Fruit fly (Drosophila melanogaster) whole organism, embryonic: ENCODE data around the gene Ada1-2.
A peak's percentile ranks its signal among the peaks of the same experiment; 100 is the strongest.

Source experiments
- B-H1 ChIP-seq: fragments of 200-800 bp; sonication (Bioruptor generic); IDR thresholded peaks from 3 replicates; pipeline ENCODE4 v1.3.6; 2022; ENCODE audit warnings: missing biosample characterization, missing genetic modification characterization
- B-H2 ChIP-seq: fragments of 200-800 bp; sonication (Bioruptor generic); optimal IDR thresholded peaks from 2 replicates; lab custom pipeline; 2018; ENCODE audit warnings: missing biosample characterization, mild to moderate bottlenecking, missing genetic modification characterization
- Blimp-1 ChIP-seq: fragments of 200-800 bp; sonication (Bioruptor generic); optimal IDR thresholded peaks from 3 replicates; lab custom pipeline; 2018; ENCODE audit warnings: missing biosample characterization, missing genetic modification characterization, mild to moderate bottlenecking, moderate library complexity, missing genetic modification reagents
- CG10979 ChIP-seq: fragments of 200-800 bp; sonication (Bioruptor generic); optimal IDR thresholded peaks from 2 replicates; lab custom pipeline; 2018; ENCODE audit warnings: missing biosample characterization, mild to moderate bottlenecking, missing genetic modification characterization, moderate library complexity
- CG1233 ChIP-seq: fragments of 200-800 bp; sonication (Bioruptor generic); optimal IDR thresholded peaks from 4 replicates; lab custom pipeline; 2018; ENCODE audit warnings: missing biosample characterization, mild to moderate bottlenecking, missing genetic modification characterization
- CG13424 ChIP-seq: fragments of 200-800 bp; sonication (Bioruptor generic); optimal IDR thresholded peaks from 2 replicates; lab custom pipeline; 2019; ENCODE audit warnings: missing biosample characterization, mild to moderate bottlenecking, missing genetic modification characterization, moderate library complexity
- CG14050 ChIP-seq: fragments of 200-800 bp; sonication (Bioruptor generic); IDR thresholded peaks from 3 replicates; pipeline ENCODE4 v1.3.6; 2022; ENCODE audit warnings: missing biosample characterization, missing genetic modification characterization
- CG14710 ChIP-seq: fragments of 200-800 bp; sonication (Bioruptor generic); optimal IDR thresholded peaks from 3 replicates; lab custom pipeline; 2019; ENCODE audit warnings: missing biosample characterization, mild to moderate bottlenecking, missing genetic modification characterization, moderate library complexity
- CG15073 ChIP-seq: fragments of 200-800 bp; sonication (Bioruptor generic); optimal IDR thresholded peaks from 2 replicates; lab custom pipeline; 2016; ENCODE audit warnings: missing biosample characterization, missing genetic modification characterization
- CG1647 ChIP-seq: fragments of 200-800 bp; sonication (Bioruptor generic); optimal IDR thresholded peaks from 3 replicates; lab custom pipeline; 2016; ENCODE audit warnings: missing biosample characterization, missing genetic modification characterization
- CG16779 ChIP-seq: fragments of 200-800 bp; sonication (Bioruptor generic); IDR thresholded peaks from 2 replicates; pipeline ENCODE4 v1.3.6; 2022; ENCODE audit warnings: missing biosample characterization, missing genetic modification characterization
- CG16863 ChIP-seq: fragments of 200-800 bp; sonication (Bioruptor generic); optimal IDR thresholded peaks from 3 replicates; lab custom pipeline; 2016; ENCODE audit warnings: missing biosample characterization, missing genetic modification characterization
- CG18619 ChIP-seq: fragments of 200-800 bp; sonication (Bioruptor generic); optimal IDR thresholded peaks from 3 replicates; lab custom pipeline; 2017; ENCODE audit warnings: missing biosample characterization, mild to moderate bottlenecking, missing genetic modification characterization
- CG3065 ChIP-seq: fragments of 200-800 bp; sonication (Bioruptor generic); optimal IDR thresholded peaks from 2 replicates; lab custom pipeline; 2016; ENCODE audit warnings: missing biosample characterization, missing genetic modification characterization
- CG31224 ChIP-seq: fragments of 200-800 bp; sonication (Bioruptor generic); IDR thresholded peaks from 2 replicates; pipeline ENCODE4 v1.3.6; 2022; ENCODE audit warnings: missing biosample characterization, missing genetic modification characterization
- CG31365 ChIP-seq: fragments of 200-800 bp; sonication (Bioruptor generic); optimal IDR thresholded peaks from 2 replicates; lab custom pipeline; 2018; ENCODE audit warnings: missing biosample characterization, mild to moderate bottlenecking, missing genetic modification characterization
- CG3726 ChIP-seq: fragments of 200-800 bp; sonication (Bioruptor generic); IDR thresholded peaks from 3 replicates; pipeline ENCODE4, ENCODE4 v1.3.6; 2022; ENCODE audit warnings: missing biosample characterization, missing genetic modification characterization
- CG3838 ChIP-seq: fragments of 200-800 bp; sonication (Bioruptor generic); optimal IDR thresholded peaks from 3 replicates; lab custom pipeline; 2016; ENCODE audit warnings: missing biosample characterization, missing genetic modification characterization
- CG43689 ChIP-seq: fragments of 200-800 bp; sonication (Bioruptor generic); IDR thresholded peaks from 2 replicates; pipeline ENCODE4 v1.3.6; 2022; ENCODE audit warnings: missing biosample characterization, missing genetic modification characterization
- CG5245 ChIP-seq: fragments of 200-800 bp; sonication (Bioruptor generic); optimal IDR thresholded peaks from 3 replicates; lab custom pipeline; 2016; ENCODE audit warnings: missing biosample characterization, missing genetic modification characterization
- CG6813 ChIP-seq: fragments of 200-800 bp; sonication (Bioruptor generic); optimal IDR thresholded peaks from 2 replicates; lab custom pipeline; 2017; ENCODE audit warnings: missing biosample characterization, missing genetic modification characterization, mild to moderate bottlenecking, moderate library complexity, missing genetic modification reagents
- CG7271 ChIP-seq: fragments of 200-800 bp; sonication (Bioruptor generic); optimal IDR thresholded peaks from 2 replicates; lab custom pipeline; 2018; ENCODE audit warnings: missing biosample characterization, mild to moderate bottlenecking, missing genetic modification characterization, moderate library complexity
- CG7556 ChIP-seq: fragments of 200-800 bp; sonication (Bioruptor generic); optimal IDR thresholded peaks from 2 replicates; lab custom pipeline; 2017; ENCODE audit warnings: missing biosample characterization, mild to moderate bottlenecking, missing genetic modification characterization
- CG8478 ChIP-seq: fragments of >200 bp; optimal IDR thresholded peaks from 2 replicates; lab custom pipeline; 2018
- CG8924 ChIP-seq: fragments of 200-800 bp; optimal IDR thresholded peaks from 3 replicates; lab custom pipeline; 2019; ENCODE audit warnings: missing biosample characterization, mild to moderate bottlenecking, missing genetic modification characterization, moderate library complexity
- CTCF ChIP-seq: fragments of 200-800 bp; sonication (Bioruptor generic); optimal IDR thresholded peaks from 2 replicates; lab custom pipeline; 2017; ENCODE audit warnings: missing biosample characterization, mild to moderate bottlenecking, missing genetic modification characterization, moderate library complexity
- Ets97D ChIP-seq: fragments of 200-800 bp; sonication (Bioruptor generic); optimal IDR thresholded peaks from 3 replicates; lab custom pipeline; 2016; ENCODE audit warnings: missing biosample characterization, missing genetic modification characterization
- Fer1 ChIP-seq: fragments of 200-800 bp; sonication (Bioruptor generic); optimal IDR thresholded peaks from 2 replicates; lab custom pipeline; 2017; ENCODE audit warnings: missing biosample characterization, mild to moderate bottlenecking, missing genetic modification characterization
- Fer2 ChIP-seq: fragments of 200-800 bp; sonication (Bioruptor generic); optimal IDR thresholded peaks from 2 replicates; lab custom pipeline; 2018; ENCODE audit warnings: missing biosample characterization, mild to moderate bottlenecking, missing genetic modification characterization, moderate library complexity
- HLH4C ChIP-seq: fragments of 200-800 bp; sonication (Bioruptor generic); IDR thresholded peaks from 3 replicates; pipeline ENCODE4 v1.3.6; 2022; ENCODE audit warnings: missing biosample characterization, missing genetic modification characterization; ENCODE audit not compliant: partially characterized antibody
- Hr39 ChIP-seq: fragments of >200 bp; optimal IDR thresholded peaks from 2 replicates; lab custom pipeline; 2017
- Mad ChIP-seq: fragments of 200-800 bp; sonication (Bioruptor generic); optimal IDR thresholded peaks from 2 replicates; lab custom pipeline; 2016; ENCODE audit warnings: missing biosample characterization, missing genetic modification characterization
- Nf-YB ChIP-seq: fragments of 200-800 bp; sonication (Bioruptor generic); optimal IDR thresholded peaks from 3 replicates; lab custom pipeline; 2019; ENCODE audit warnings: missing biosample characterization, mild to moderate bottlenecking, missing genetic modification characterization, moderate library complexity
- TFAM ChIP-seq: fragments of 200-800 bp; sonication (Bioruptor generic); optimal IDR thresholded peaks from 2 replicates; lab custom pipeline; 2017; ENCODE audit warnings: missing biosample characterization, missing genetic modification characterization, inconsistent platforms
- Trl ChIP-seq, 3 experiments: fragments of >200 bp in 2 of 3; fragments of 200-800 bp in 1 of 3; sonication (Bioruptor generic) in 1 of 3; optimal IDR thresholded peaks; 2 replicates in 1 of 3; 3 replicates in 2 of 3; lab custom pipeline; 2016 to 2017; ENCODE audit warnings: missing biosample characterization in 1 of 3, missing genetic modification characterization in 1 of 3
- croc ChIP-seq: fragments of 200-800 bp; sonication (Bioruptor generic); conservative IDR thresholded peaks from 3 replicates; pipeline ENCODE4 v1.3.6; 2022; ENCODE audit warnings: missing biosample characterization, missing genetic modification characterization
- disco-r ChIP-seq: fragments of 200-800 bp; sonication (Bioruptor generic); optimal IDR thresholded peaks from 2 replicates; lab custom pipeline; 2016; ENCODE audit warnings: missing biosample characterization, missing genetic modification characterization
- gsb ChIP-seq: fragments of 200-800 bp; sonication (Bioruptor generic); IDR thresholded peaks from 2 replicates; pipeline ENCODE4 v1.3.6; 2022; ENCODE audit warnings: missing biosample characterization, missing genetic modification characterization
- ham ChIP-seq: fragments of 200-800 bp; sonication (Bioruptor generic); IDR thresholded peaks from 2 replicates; pipeline ENCODE4 v1.3.6; 2022; ENCODE audit warnings: missing biosample characterization, missing genetic modification characterization
- hbn ChIP-seq: fragments of 200-800 bp; sonication (Bioruptor generic); IDR thresholded peaks from 2 replicates; pipeline ENCODE4 v1.3.6; 2022; ENCODE audit warnings: missing biosample characterization, missing genetic modification characterization; ENCODE audit not compliant: partially characterized antibody
- lilli ChIP-seq: fragments of 200-800 bp; sonication (Bioruptor generic); optimal IDR thresholded peaks from 3 replicates; lab custom pipeline; 2016; ENCODE audit warnings: missing biosample characterization, missing genetic modification characterization
- nerfin-1 ChIP-seq: fragments of 200-800 bp; sonication (Bioruptor generic); optimal IDR thresholded peaks from 3 replicates; lab custom pipeline; 2019; ENCODE audit warnings: missing biosample characterization, mild to moderate bottlenecking, missing genetic modification characterization, moderate library complexity
- nerfin-2 ChIP-seq: fragments of 200-800 bp; sonication (Bioruptor generic); IDR thresholded peaks from 2 replicates; pipeline ENCODE4 v1.3.6; 2022; ENCODE audit warnings: missing biosample characterization, missing genetic modification characterization; ENCODE audit not compliant: partially characterized antibody
- oc ChIP-seq: fragments of 200-800 bp; sonication (Bioruptor generic); optimal IDR thresholded peaks from 2 replicates; lab custom pipeline; 2018; ENCODE audit warnings: missing biosample characterization, mild to moderate bottlenecking, missing genetic modification characterization, moderate library complexity
- prd ChIP-seq, 3 experiments: fragments of >200 bp in 2 of 3; fragments of 200-800 bp in 1 of 3; sonication (Bioruptor generic) in 1 of 3; optimal IDR thresholded peaks in 2 of 3; IDR thresholded peaks in 1 of 3; 2 replicates in 2 of 3; 3 replicates in 1 of 3; pipeline versions ENCODE4 v1.3.6 to Lab custom; 2017 to 2022; ENCODE audit warnings: missing biosample characterization in 1 of 3, missing genetic modification characterization in 1 of 3
- pum ChIP-seq: fragments of 200-800 bp; sonication (Bioruptor generic); optimal IDR thresholded peaks from 2 replicates; lab custom pipeline; 2016; ENCODE audit warnings: missing biosample characterization, missing genetic modification characterization
- slp2 ChIP-seq: fragments of 200-800 bp; sonication (Bioruptor generic); optimal IDR thresholded peaks from 2 replicates; lab custom pipeline; 2016; ENCODE audit warnings: missing biosample characterization, missing genetic modification characterization
- stc ChIP-seq: fragments of 200-800 bp; sonication (Bioruptor generic); IDR thresholded peaks from 2 replicates; pipeline ENCODE4 v1.3.6; 2022; ENCODE audit warnings: missing biosample characterization, missing genetic modification characterization
- tin ChIP-seq: fragments of 200-800 bp; sonication (Bioruptor generic); optimal IDR thresholded peaks from 3 replicates; lab custom pipeline; 2016; ENCODE audit warnings: missing biosample characterization, missing genetic modification characterization
- zf30C ChIP-seq: fragments of 200-800 bp; sonication (Bioruptor generic); optimal IDR thresholded peaks from 3 replicates; lab custom pipeline; 2018; ENCODE audit warnings: missing biosample characterization, mild to moderate bottlenecking, missing genetic modification characterization

Ada1-2 gene

DNA sequence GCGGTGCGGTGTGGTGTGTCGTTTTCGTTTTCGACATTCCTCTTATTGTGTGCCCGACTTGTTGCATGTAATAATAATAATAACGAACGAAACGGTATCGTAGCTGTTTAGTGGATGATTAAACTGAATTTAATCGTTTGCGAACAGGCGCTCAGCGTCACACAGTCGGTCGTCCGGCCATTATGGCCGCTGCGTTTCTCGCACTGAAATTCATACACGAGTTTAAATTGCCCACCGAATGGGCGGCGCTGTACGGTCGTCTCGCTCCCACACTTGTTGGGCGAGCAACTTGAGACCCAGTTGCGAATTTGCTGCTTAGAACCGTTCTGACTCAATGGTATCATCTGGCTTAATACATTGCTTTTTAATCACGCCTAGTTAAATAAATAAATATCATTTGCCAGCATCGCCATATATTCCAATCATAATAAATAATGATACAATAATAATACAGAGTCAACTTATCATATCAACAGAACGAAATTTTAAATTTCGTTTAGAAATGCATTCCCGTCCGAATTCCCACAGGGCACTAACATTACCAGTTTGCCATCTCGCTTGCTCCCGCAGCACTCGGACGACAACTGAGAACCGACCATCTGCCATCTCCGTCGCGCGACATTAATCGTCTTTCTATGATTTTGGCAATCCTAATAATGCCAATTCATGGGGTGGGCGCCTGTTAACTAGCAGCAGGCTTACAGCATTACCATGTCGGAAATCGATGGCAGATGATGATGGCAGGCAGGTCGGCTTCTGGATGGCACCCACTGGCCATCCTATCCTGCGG lies 18.4 kb downstream of the Ada1-2 start (continued):
- TF ChIP-seq CG7556 (GFP tag; lab: Kevin White, UChicago) (peak; percentile 95), CG31224 (GFP tag; lab: Robert Waterston, UW) (no peak), Fer2 (tag; lab: Kevin White, UChicago) (peak; percentile 92), CG3065 (GFP tag; lab: Kevin White, UChicago) (peak; percentile 66), CG31365 (tag; lab: Kevin White, UChicago) (peak; percentile 67), ham (GFP tag; lab: Robert Waterston, UW) (no peak), B-H2 (GFP tag; lab: Kevin White, UChicago) (peak; percentile 93), CG14710 (tag; lab: Kevin White, UChicago) (peak; percentile 86), CG15073 (GFP tag; lab: Kevin White, UChicago) (peak; percentile 36), CG1647 (GFP tag; lab: Kevin White, UChicago) (peak; percentile 80), nerfin-2 (no peak), CG16779 (GFP tag; lab: Robert Waterston, UW) (no peak), CG1233 (GFP tag; lab: Kevin White, UChicago) (peak; percentile 92), gsb (no peak), CG18619 (GFP tag; lab: Kevin White, UChicago) (peak; percentile 94), Ets97D (GFP tag; lab: Kevin White, UChicago) (no peak), CG7271 (tag; lab: Kevin White, UChicago) (peak; percentile 28), Fer1 (GFP tag; lab: Kevin White, UChicago) (peak; percentile 96), TFAM (GFP tag; lab: Kevin White, UChicago) (peak; percentile 8), stc (GFP tag; lab: Robert Waterston, UW) (no peak), oc (tag; lab: Kevin White, UChicago) (no peak), CG10979 (tag; lab: Kevin White, UChicago) (peak; percentile 92), croc (GFP tag; lab: Robert Waterston, UW) (peak; percentile 89), tin (GFP tag; lab: Kevin White, UChicago) (peak; percentile 85), pum (GFP tag; lab: Kevin White, UChicago) (peak; percentile 67), CG6813 (peak; percentile 86), nerfin-1 (tag; lab: Kevin White, UChicago) (peak; percentile 42), lilli (peak; percentile 93), disco-r (GFP tag; lab: Kevin White, UChicago) (peak; percentile 62), prd (optimal IDR thresholded peaks at IDR 0.05; lab: Kevin White, UChicago) (no peak), prd (GFP tag; IDR thresholded peaks at IDR 0.05; lab: Robert Waterston, UW) (no peak), CG3726 (no peak), zf30C (GFP tag; lab: Kevin White, UChicago) (no peak), CG8478 (lab: Kevin White, UChicago) (peak; percentile 92), CG8924 (tag; lab: Kevin White, UChicago) (peak; percentile 93), CG16863 (GFP tag; lab: Kevin White, UChicago) (peak; percentile 74), CG13424 (tag; lab: Kevin White, UChicago) (peak; percentile 96), Hr39 (lab: Kevin White, UChicago) (no peak), Mad (GFP tag; lab: Kevin White, UChicago) (peak; percentile 81), B-H1 (GFP tag; lab: Robert Waterston, UW) (no peak), CG14050 (GFP tag; lab: Robert Waterston, UW) (no peak), Blimp-1 (GFP tag; lab: Kevin White, UChicago) (peak; percentile 64), Nf-YB (no peak), CG43689 (GFP tag; lab: Robert Waterston, UW) (no peak), Trl (optimal IDR thresholded peaks at IDR 0.05; lab: Kevin White, UChicago) (no peak), Trl (GFP tag; optimal IDR thresholded peaks at IDR 0.05; lab: Kevin White, UChicago) (peak; percentile 38), CG5245 (GFP tag; lab: Kevin White, UChicago) (peak; percentile 70), CTCF (GFP tag; lab: Kevin White, UChicago) (peak; percentile 41), slp2 (GFP tag; lab: Kevin White, UChicago) (peak; percentile 73), hbn (GFP tag; lab: Robert Waterston, UW) (no peak), HLH4C (GFP tag; lab: Robert Waterston, UW) (no peak), CG3838 (GFP tag; lab: Kevin White, UChicago) (peak; percentile 17)
